Worm (Caenorhabditis elegans) whole organism, L1 larva: Measurements from ENCODE around the gene F11A5.17.

Experiments
- egl-27 ChIP-seq, 2 experiments: fragments of 150-350 bp in 1 of 2; sonication (generic microtip); optimal IDR thresholded peaks; 3 replicates each; lab custom pipeline; 2017 to 2018; ENCODE audit warnings: missing biosample characterization in 2 of 2, missing genetic modification characterization in 2 of 2, missing genetic modification reagents in 2 of 2
- hlh-17 ChIP-seq: fragments of 200-800 bp; sonication (Bioruptor generic); optimal IDR thresholded peaks from 2 replicates; lab custom pipeline; 2018; ENCODE audit warnings: missing genetic modification characterization, mild to moderate bottlenecking, missing compliant biosample characterization, moderate library complexity, borderline replicate concordance
- nhr-237 ChIP-seq: fragments of 150-350 bp; optimal IDR thresholded peaks from 2 replicates; lab custom pipeline; 2014; ENCODE audit warnings: missing biosample characterization, missing genetic modification characterization
- unc-86 ChIP-seq: sonication (generic microtip); optimal IDR thresholded peaks from 2 replicates; lab custom pipeline; 2016; ENCODE audit warnings: missing genetic modification characterization, missing compliant biosample characterization
- zag-1 ChIP-seq: fragments of 150-350 bp; optimal IDR thresholded peaks from 2 replicates; lab custom pipeline; 2014; ENCODE audit warnings: missing biosample characterization, missing genetic modification characterization

ce11 chrV:16235647-16236046 lies 33.8 kb downstream of the F11A5.17 start, which contains the start of gene srh-98:
- TF ChIP-seq nhr-237 (tag; lab: Kevin White, UChicago) (no peak), unc-86 (tag; lab: Kevin White, UChicago) (no peak), egl-27 (tag; optimal IDR thresholded peaks at IDR 0.05; lab: Kevin White, UChicago) (no peak), zag-1 (tag; lab: Kevin White, UChicago) (no peak), hlh-17 (GFP tag; lab: Kevin White, UChicago) (no peak)
